Worm (Caenorhabditis elegans) whole organism, L4/young adult: ENCODE measurements around the gene Y45F10C.6.
"Not testable (repeated sequence)": the region's sequence is repeated elsewhere in the genome, so short reads cannot be mapped to it uniquely, and the experiment has no call there.

Experiments
- W03F9.2 ChIP-seq: fragments of 150-350 bp; optimal IDR thresholded peaks from 2 replicates; lab custom pipeline; 2014; ENCODE audit warnings: missing biosample characterization, missing genetic modification characterization
- dao-5 ChIP-seq: sonication (generic microtip); optimal IDR thresholded peaks from 2 replicates; lab custom pipeline; 2016; ENCODE audit warnings: missing genotype, missing genetic modification characterization, moderate library complexity, missing compliant biosample characterization
- him-1 ChIP-seq: sonication (generic microtip); optimal IDR thresholded peaks from 2 replicates; lab custom pipeline; 2016; ENCODE audit warnings: missing genotype, missing genetic modification reagents, missing genetic modification characterization, missing compliant biosample characterization

Y45F10C.6 gene

ce11 chrIV:13659449-13659848 is 7.3 kb downstream of the Y45F10C.6 start, which contains the start of gene Y45F10C.1:
Gene Y45F10C.1 (minus strand): TSS chrIV:13659549.
- TF ChIP-seq W03F9.2; him-1; dao-5 (tag; lab: Kevin White, UChicago): not testable (repeated sequence)

ce11 chrIV:13662570-13662969 is 10.4 kb downstream of the Y45F10C.6 start, which contains the start of gene Y45F10C.2:
Gene Y45F10C.2 (minus strand): TSS chrIV:13662670.
- TF ChIP-seq W03F9.2; him-1; dao-5 (tag; lab: Kevin White, UChicago): not testable (repeated sequence)

- TF ChIP-seq him-1 (no peak), W03F9.2 (no peak), dao-5 (tag; lab: Kevin White, UChicago) (no peak)
These were observed 12.0 kb downstream of the Y45F10C.6 start, which contains the start of gene Y45F10C.4 for ce11 chrIV:13664090-13664489. Gene Y45F10C.4 (minus strand): TSS chrIV:13664190.

ce11 chrIV:13665073-13665472 is 12.9 kb downstream of the Y45F10C.6 start:
- no peak for TF ChIP-seq him-1

ce11 chrIV:13666849-13667430 is 14.8 kb downstream of the Y45F10C.6 start, which contains the start of gene fbxa-215:
Gene fbxa-215 (minus strand): TSS chrIV:13666909.
- TF ChIP-seq W03F9.2 (no peak), dao-5 (tag; lab: Kevin White, UChicago) (no peak), him-1 (no peak)

ce11 chrIV:13673504-13673903 is 21.4 kb downstream of the Y45F10C.6 start, which contains the start of gene oac-48:
Gene oac-48 (plus strand): TSS chrIV:13673804.
- TF ChIP-seq dao-5 (tag; lab: Kevin White, UChicago): no peak
- no peak for TF ChIP-seq him-1
- TF ChIP-seq W03F9.2: no peak

ce11 chrIV:13678649-13679048 is 26.5 kb downstream of the Y45F10C.6 start, which contains the start of gene srlf-26:
Gene srlf-26 (plus strand): TSS chrIV:13678949.
- TF ChIP-seq W03F9.2 (no peak), him-1 (no peak), dao-5 (tag; lab: Kevin White, UChicago) (no peak)

ce11 chrIV:13679495-13679894 is 27.4 kb downstream of the Y45F10C.6 start:
- TF ChIP-seq W03F9.2 (no peak), dao-5 (tag; lab: Kevin White, UChicago) (no peak), him-1 (no peak)

ce11 chrIV:13682733-13683132 is 30.6 kb downstream of the Y45F10C.6 start:
- TF ChIP-seq dao-5 (tag; lab: Kevin White, UChicago) (no peak), W03F9.2 (no peak), him-1 (no peak)

- TF ChIP-seq him-1: no peak
These were observed 32.7 kb downstream of the Y45F10C.6 start for ce11 chrIV:13684827-13685226.

- TF ChIP-seq dao-5 (tag; lab: Kevin White, UChicago) (no peak), W03F9.2 (no peak), him-1 (no peak)
These were observed 34.9 kb downstream of the Y45F10C.6 start, which contains the start of gene nyn-1 for ce11 chrIV:13686965-13687425. Gene nyn-1 (minus strand): TSS chrIV:13687015.

ce11 chrIV:13687631-13688030 is 35.5 kb downstream of the Y45F10C.6 start:
- TF ChIP-seq dao-5 (tag; lab: Kevin White, UChicago): no peak

ce11 chrIV:13689302-13689880 is 37.3 kb downstream of the Y45F10C.6 start, which contains the start of gene T23G4.2:
Gene T23G4.2 (minus strand): TSS chrIV:13689556.
- TF ChIP-seq him-1 (peak; percentile 14), W03F9.2 (no peak)

- TF ChIP-seq him-1 (no peak), dao-5 (tag; lab: Kevin White, UChicago) (no peak), W03F9.2 (no peak)
These were observed 40.4 kb downstream of the Y45F10C.6 start for ce11 chrIV:13692522-13692921.

ce11 chrIV:13693976-13694375 is 41.9 kb downstream of the Y45F10C.6 start:
- TF ChIP-seq dao-5 (tag; lab: Kevin White, UChicago): no peak
- TF ChIP-seq W03F9.2: no peak
- TF ChIP-seq him-1: no peak
